Worm (Caenorhabditis elegans) whole organism, young adult: ENCODE measurements around the gene K01D12.15.

ENCODE experiments used
- B0336.3 ChIP-seq: fragments of 200-800 bp; sonication (Bioruptor generic); IDR thresholded peaks from 2 replicates; pipeline ENCODE4 v1.3.6; 2022; ENCODE audit warnings: missing genetic modification characterization, missing compliant biosample characterization
- C17E4.6 ChIP-seq: fragments of 200-800 bp; sonication (Bioruptor generic); IDR thresholded peaks from 2 replicates; pipeline ENCODE4 v1.3.6; 2022; ENCODE audit warnings: missing genetic modification reagents, missing genetic modification characterization, missing compliant biosample characterization
- D2030.7 ChIP-seq: fragments of 200-800 bp; sonication (Bioruptor generic); IDR thresholded peaks from 2 replicates; pipeline ENCODE4 v1.3.6; 2022; ENCODE audit warnings: missing genetic modification reagents, missing genetic modification characterization, missing compliant biosample characterization
- F22D6.2 ChIP-seq: sonication (generic microtip); optimal IDR thresholded peaks from 2 replicates; lab custom pipeline; 2016; ENCODE audit warnings: mild to moderate bottlenecking, missing genetic modification characterization, missing compliant biosample characterization
- F39B2.1 ChIP-seq: fragments of 200-800 bp; sonication (Bioruptor generic); IDR thresholded peaks from 2 replicates; pipeline ENCODE4 v1.3.6; 2022; ENCODE audit warnings: missing genetic modification reagents, missing genetic modification characterization, missing compliant biosample characterization
- F55B11.4 ChIP-seq: sonication (generic microtip); optimal IDR thresholded peaks from 2 replicates; lab custom pipeline; 2016; ENCODE audit warnings: missing compliant biosample characterization, missing genetic modification characterization, borderline replicate concordance; ENCODE audit not compliant: insufficient read depth
- F57A8.1 ChIP-seq: fragments of 200-800 bp; sonication (Bioruptor generic); optimal IDR thresholded peaks from 2 replicates; lab custom pipeline; 2018; ENCODE audit warnings: mild to moderate bottlenecking, missing genetic modification characterization, moderate library complexity, missing compliant biosample characterization
- T07F8.4 ChIP-seq: sonication (generic microtip); optimal IDR thresholded peaks from 2 replicates; lab custom pipeline; 2016; ENCODE audit warnings: mild to moderate bottlenecking, missing genetic modification characterization, moderate library complexity, missing compliant biosample characterization
- Y53G8AR.9 ChIP-seq: fragments of 200-800 bp; sonication (Bioruptor generic); conservative IDR thresholded peaks from 2 replicates; pipeline ENCODE4 v1.3.6; 2022; ENCODE audit warnings: missing genetic modification reagents, missing genetic modification characterization, missing compliant biosample characterization
- Y56A3A.18 ChIP-seq: fragments of 200-800 bp; sonication (Bioruptor generic); IDR thresholded peaks from 2 replicates; pipeline ENCODE4 v1.3.6; 2022; ENCODE audit warnings: missing genetic modification reagents, missing genetic modification characterization, missing compliant biosample characterization
- aptf-2 ChIP-seq: fragments of 200-800 bp; sonication (Bioruptor generic); conservative IDR thresholded peaks from 2 replicates; pipeline ENCODE4 v1.3.6; 2022; ENCODE audit warnings: missing genetic modification reagents, missing genetic modification characterization, missing compliant biosample characterization
- athp-1 ChIP-seq: sonication (generic microtip); optimal IDR thresholded peaks from 2 replicates; lab custom pipeline; 2017; ENCODE audit warnings: mild to moderate bottlenecking, missing genetic modification characterization, missing compliant biosample characterization
- attf-3 ChIP-seq: fragments of 200-800 bp; sonication (Bioruptor generic); conservative IDR thresholded peaks from 2 replicates; pipeline ENCODE4 v1.3.6; 2022; ENCODE audit warnings: missing genetic modification reagents, missing genetic modification characterization, missing compliant biosample characterization
- cebp-1 ChIP-seq, 2 experiments: fragments of 200-800 bp in 1 of 2; sonication (Bioruptor generic) in 1 of 2; sonication (generic microtip) in 1 of 2; IDR thresholded peaks in 1 of 2; optimal IDR thresholded peaks in 1 of 2; 2 replicates each; pipeline versions ENCODE4 v1.3.6 to Lab custom; 2017 to 2022; ENCODE audit warnings: missing compliant biosample characterization in 2 of 2, missing genetic modification characterization in 2 of 2, mild to moderate bottlenecking in 1 of 2, missing genetic modification reagents in 1 of 2, moderate library complexity in 1 of 2
- ceh-91 ChIP-seq: fragments of 200-800 bp; sonication (Bioruptor generic); IDR thresholded peaks from 2 replicates; pipeline ENCODE4 v1.3.6; 2022; ENCODE audit warnings: missing genetic modification reagents, missing genetic modification characterization, missing compliant biosample characterization
- chd-7 ChIP-seq: sonication (generic microtip); optimal IDR thresholded peaks from 2 replicates; lab custom pipeline; 2016; ENCODE audit warnings: mild to moderate bottlenecking, missing genetic modification characterization, moderate library complexity, missing compliant biosample characterization
- dox-1 ChIP-seq: fragments of 200-800 bp; sonication (Bioruptor generic); IDR thresholded peaks from 2 replicates; pipeline ENCODE4 v1.3.6; 2022; ENCODE audit warnings: missing genetic modification reagents, missing genetic modification characterization, missing compliant biosample characterization
- efl-1 ChIP-seq: fragments of 150-350 bp; optimal IDR thresholded peaks from 2 replicates; lab custom pipeline; 2014; ENCODE audit warnings: missing biosample characterization, missing genetic modification reagents, missing genetic modification characterization
- egl-18 ChIP-seq: fragments of 200-800 bp; sonication (Bioruptor generic); IDR thresholded peaks from 2 replicates; pipeline ENCODE4 v1.3.6; 2022; ENCODE audit warnings: missing genetic modification reagents, missing genetic modification characterization, missing compliant biosample characterization
- egl-44 ChIP-seq: fragments of 200-800 bp; sonication (Bioruptor generic); IDR thresholded peaks from 2 replicates; pipeline ENCODE4 v1.3.6; 2022; ENCODE audit warnings: missing genetic modification reagents, missing genetic modification characterization, missing compliant biosample characterization
- egrh-3 ChIP-seq: fragments of 200-800 bp; sonication (Bioruptor generic); IDR thresholded peaks from 2 replicates; pipeline ENCODE4 v1.3.6; 2022; ENCODE audit warnings: missing genetic modification reagents, missing genetic modification characterization, missing compliant biosample characterization
- ekl-4 ChIP-seq: fragments of 200-800 bp; sonication (Bioruptor generic); IDR thresholded peaks from 2 replicates; pipeline ENCODE4 v1.3.6; 2022; ENCODE audit warnings: missing genetic modification reagents, missing genetic modification characterization, missing compliant biosample characterization
- fkh-3 ChIP-seq: sonication (generic microtip); optimal IDR thresholded peaks from 2 replicates; lab custom pipeline; 2016; ENCODE audit warnings: mild to moderate bottlenecking, missing genetic modification characterization, missing compliant biosample characterization
- hsf-1 ChIP-seq: fragments of 200-800 bp; sonication (Bioruptor generic); IDR thresholded peaks from 2 replicates; pipeline ENCODE4 v1.3.6; 2022; ENCODE audit warnings: missing genetic modification reagents, missing genetic modification characterization, missing compliant biosample characterization
- let-526 ChIP-seq: fragments of 200-800 bp; sonication (Bioruptor generic); IDR thresholded peaks from 2 replicates; pipeline ENCODE4 v1.3.6; 2022; ENCODE audit warnings: missing genetic modification reagents, missing genetic modification characterization, missing compliant biosample characterization
- lin-35 ChIP-seq, 3 experiments: fragments of 150-350 bp in 2 of 3; sonication (generic microtip) in 1 of 3; optimal IDR thresholded peaks; 2 replicates each; lab custom pipeline; 2014 to 2018; ENCODE audit warnings: missing biosample characterization in 3 of 3, missing genetic modification characterization in 3 of 3, missing genetic modification reagents in 3 of 3
- lin-54 ChIP-seq: fragments of 200-800 bp; sonication (Bioruptor generic); optimal IDR thresholded peaks from 2 replicates; lab custom pipeline; 2018; ENCODE audit warnings: mild to moderate bottlenecking, missing genetic modification characterization, missing compliant biosample characterization
- lsl-1 ChIP-seq: fragments of 200-800 bp; sonication (Bioruptor generic); optimal IDR thresholded peaks from 2 replicates; lab custom pipeline; 2018; ENCODE audit warnings: mild to moderate bottlenecking, missing genetic modification characterization, moderate library complexity, missing compliant biosample characterization
- lsy-27 ChIP-seq: sonication (generic microtip); optimal IDR thresholded peaks from 2 replicates; lab custom pipeline; 2017; ENCODE audit warnings: missing genetic modification characterization, mild to moderate bottlenecking, missing compliant biosample characterization, antibody characterized with exemption, missing genotype, borderline replicate concordance; ENCODE audit not compliant: insufficient read depth
- madf-6 ChIP-seq: fragments of 200-800 bp; sonication (Bioruptor generic); IDR thresholded peaks from 2 replicates; pipeline ENCODE4 v1.3.6; 2022; ENCODE audit warnings: missing genetic modification reagents, missing genetic modification characterization, missing compliant biosample characterization
- madf-8 ChIP-seq: fragments of 200-800 bp; sonication (Bioruptor generic); conservative IDR thresholded peaks from 2 replicates; pipeline ENCODE4 v1.3.6; 2022; ENCODE audit warnings: missing genetic modification reagents, missing genetic modification characterization, missing compliant biosample characterization
- mes-4 ChIP-seq: sonication (generic microtip); optimal IDR thresholded peaks from 2 replicates; lab custom pipeline; 2016; ENCODE audit warnings: missing genotype, missing genetic modification characterization, missing compliant biosample characterization
- nhr-27 ChIP-seq: fragments of 200-800 bp; sonication (Bioruptor generic); optimal IDR thresholded peaks from 2 replicates; lab custom pipeline; 2018; ENCODE audit warnings: mild to moderate bottlenecking, missing genetic modification characterization, moderate library complexity, missing compliant biosample characterization
- pbrm-1 ChIP-seq: fragments of 200-800 bp; sonication (Bioruptor generic); IDR thresholded peaks from 2 replicates; pipeline ENCODE4 v1.3.6; 2022; ENCODE audit warnings: missing genetic modification reagents, missing genetic modification characterization, missing compliant biosample characterization
- rec-8 ChIP-seq, 2 experiments: sonication (generic microtip); optimal IDR thresholded peaks; 2 replicates each; lab custom pipeline; 2016; ENCODE audit warnings: mild to moderate bottlenecking in 2 of 2, missing genetic modification characterization in 2 of 2, missing genetic modification reagents in 2 of 2, missing genotype in 2 of 2, missing biosample characterization in 1 of 2, missing compliant biosample characterization in 1 of 2, moderate library complexity in 1 of 2
- snpc-4 ChIP-seq, 5 experiments: fragments of 150-350 bp in 1 of 5; sonication (generic microtip) in 4 of 5; optimal IDR thresholded peaks; 2 replicates each; lab custom pipeline; 2014 to 2018; ENCODE audit warnings: missing genetic modification characterization in 5 of 5, missing biosample characterization in 3 of 5, antibody characterized with exemption in 2 of 5, mild to moderate bottlenecking in 2 of 5, missing compliant biosample characterization in 2 of 5, missing genotype in 2 of 5, moderate library complexity in 2 of 5, missing genetic modification reagents in 1 of 5
- unc-62 ChIP-seq: fragments of 150-350 bp; optimal IDR thresholded peaks from 2 replicates; lab custom pipeline; 2014; ENCODE audit warnings: missing biosample characterization, missing genetic modification reagents, missing genetic modification characterization
- xnd-1 ChIP-seq: sonication (generic microtip); optimal IDR thresholded peaks from 2 replicates; lab custom pipeline; 2016; ENCODE audit warnings: missing genotype, missing genetic modification reagents, missing genetic modification characterization, missing compliant biosample characterization
- ztf-18 ChIP-seq: sonication (generic microtip); optimal IDR thresholded peaks from 2 replicates; lab custom pipeline; 2016; ENCODE audit warnings: missing genotype, mild to moderate bottlenecking, missing genetic modification characterization, missing compliant biosample characterization
- ztf-25 ChIP-seq: fragments of 200-800 bp; sonication (Bioruptor generic); IDR thresholded peaks from 2 replicates; pipeline ENCODE4 v1.3.6; 2022; ENCODE audit warnings: missing genetic modification reagents, missing genetic modification characterization, missing compliant biosample characterization
- ztf-26 ChIP-seq: sonication (generic microtip); optimal IDR thresholded peaks from 2 replicates; lab custom pipeline; 2017; ENCODE audit warnings: missing genetic modification characterization, missing compliant biosample characterization
- ztf-3 ChIP-seq: fragments of 200-800 bp; sonication (Bioruptor generic); optimal IDR thresholded peaks from 2 replicates; lab custom pipeline; 2018; ENCODE audit warnings: mild to moderate bottlenecking, missing genetic modification characterization, missing compliant biosample characterization
- ztf-6 ChIP-seq: fragments of 200-800 bp; sonication (Bioruptor generic); IDR thresholded peaks from 2 replicates; pipeline ENCODE4 v1.3.6; 2022; ENCODE audit warnings: missing genetic modification reagents, missing genetic modification characterization, missing compliant biosample characterization

The K01D12.15 gene

DNA sequence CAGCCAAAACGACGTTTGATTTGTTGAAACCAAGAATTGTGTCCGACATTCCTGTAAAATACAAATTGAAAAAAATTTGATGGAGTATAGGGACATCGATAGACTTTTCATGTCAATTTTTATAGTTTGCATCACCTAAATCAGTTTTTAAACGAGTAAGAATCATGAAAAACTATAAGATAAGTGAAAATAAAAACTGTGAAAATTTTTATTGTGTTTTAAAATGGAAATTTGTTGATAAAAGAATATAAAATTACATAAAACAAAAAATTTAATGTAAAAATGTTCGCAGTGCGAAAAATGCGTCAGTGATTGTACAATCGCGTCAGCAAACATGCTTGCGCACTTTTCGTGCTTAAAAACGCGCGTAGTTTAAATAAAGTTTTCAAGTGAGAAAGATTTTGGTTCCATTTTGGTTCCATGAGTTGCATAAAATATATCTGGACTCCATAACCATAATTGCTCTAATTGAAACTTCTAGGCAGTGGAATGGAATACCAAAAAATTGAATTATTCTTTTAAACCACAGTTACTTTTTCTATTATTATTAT lies 42.8 kb upstream of the K01D12.15 start, which contains the start of gene tomm-20 (continued):
- TF ChIP-seq Y56A3A.18 (GFP tag; lab: Robert Waterston, UW) (peak; percentile 84), F57A8.1 (GFP tag; lab: Kevin White, UChicago) (no peak), hsf-1 (GFP tag; lab: Robert Waterston, UW) (peak; percentile 62), fkh-3 (tag; lab: Kevin White, UChicago) (no peak), athp-1 (tag; lab: Kevin White, UChicago) (peak; percentile 23), C17E4.6 (0 out of 2 replicates have a peak, but pooled peaks have one; percentile 43), unc-62 (GFP tag; lab: Kevin White, UChicago) (no peak), D2030.7 (GFP tag; lab: Robert Waterston, UW) (peak; percentile 62), lin-35 (GFP tag; optimal IDR thresholded peaks at IDR 0.05; lab: Kevin White, UChicago) (peak; percentile 86 to 98 (median 92)), ceh-91 (GFP tag; lab: Robert Waterston, UW) (peak; percentile 10; the same call in 1 of the 2 replicates), nhr-27 (no peak), B0336.3 (peak; percentile 78), attf-3 (GFP tag; lab: Robert Waterston, UW) (peak; percentile 87), snpc-4 (GFP tag; optimal IDR thresholded peaks at IDR 0.05; lab: Kevin White, UChicago) (peak; percentile 47), snpc-4 (tag; optimal IDR thresholded peaks at IDR 0.05; lab: Kevin White, UChicago) (peak; percentile 77 to 85 (median 78)), rec-8 (tag; optimal IDR thresholded peaks at IDR 0.05; lab: Kevin White, UChicago) (no peak), ekl-4 (GFP tag; lab: Robert Waterston, UW) (peak; percentile 94), aptf-2 (GFP tag; lab: Robert Waterston, UW) (no peak), Y53G8AR.9 (GFP tag; lab: Robert Waterston, UW) (peak; percentile 94), ztf-26 (tag; lab: Kevin White, UChicago) (peak; percentile 79), ztf-18 (peak; percentile 99), efl-1 (GFP tag; lab: Kevin White, UChicago) (peak; percentile 91), lsl-1 (GFP tag; lab: Kevin White, UChicago) (peak; percentile 75), mes-4 (no peak), egl-44 (GFP tag; lab: Robert Waterston, UW) (no peak)

DNA sequence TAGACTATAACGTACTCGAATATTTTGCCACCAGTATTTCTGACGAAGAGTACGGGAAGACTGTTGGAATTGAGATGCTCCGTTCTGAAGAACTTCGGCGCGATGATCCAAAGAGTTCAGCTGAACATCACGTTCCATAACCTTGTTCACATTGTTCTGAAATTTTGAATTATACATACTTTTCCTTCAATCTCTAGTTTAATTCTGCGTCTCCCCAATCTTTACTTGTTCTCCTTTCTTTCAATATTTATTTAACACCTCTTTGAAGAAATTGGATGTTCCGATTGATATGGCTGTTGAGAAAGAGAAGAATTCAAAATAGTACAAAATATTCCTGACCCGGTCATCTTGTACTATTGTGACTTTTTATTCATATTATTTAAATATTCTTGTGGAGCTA lies 41.4 kb upstream of the K01D12.15 start, which contains the start of gene F23H12.3:
Gene F23H12.3 (plus strand): TSS at position 301 of the 400 bp plus-strand sequence.
- no peak for TF ChIP-seq F39B2.1
- TF ChIP-seq madf-8 = no peak
- TF ChIP-seq dox-1 (GFP tag; lab: Robert Waterston, UW) = no peak
- no peak for TF ChIP-seq egrh-3
- TF ChIP-seq F22D6.2 (tag; lab: Kevin White, UChicago) = no peak
- TF ChIP-seq lsl-1 (GFP tag; lab: Kevin White, UChicago) = no peak
- no peak for TF ChIP-seq ztf-3 (GFP tag; lab: Kevin White, UChicago)
- no peak for TF ChIP-seq lsy-27 (tag; lab: Kevin White, UChicago)
- no peak for TF ChIP-seq egl-18 (GFP tag; lab: Robert Waterston, UW)
- no peak for TF ChIP-seq lin-54 (GFP tag; lab: Kevin White, UChicago)

DNA sequence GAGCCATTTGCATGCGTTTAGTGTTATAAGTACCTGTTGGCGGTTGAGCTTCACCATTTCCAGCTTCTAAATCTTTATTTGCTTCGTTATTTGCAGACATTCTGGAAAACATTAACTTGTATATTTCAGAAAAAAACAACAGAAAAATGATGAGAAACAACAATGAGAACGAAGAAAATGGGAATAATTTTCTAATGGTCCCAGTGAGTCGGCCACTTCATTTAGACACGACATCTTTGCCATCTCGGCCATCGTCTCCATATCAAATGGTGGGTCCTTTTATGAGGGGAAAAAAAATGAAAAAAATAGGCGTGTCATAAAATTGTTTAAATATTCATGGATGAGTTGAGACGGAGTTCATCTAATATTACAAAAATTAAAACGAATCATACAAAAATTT lies 40.4 kb upstream of the K01D12.15 start, which contains the start of gene snb-2:
Gene snb-2 (minus strand): TSS at position 101 of the 400 bp plus-strand sequence.
- TF ChIP-seq let-526 (no peak), T07F8.4 (no peak), egl-18 (GFP tag; lab: Robert Waterston, UW) (no peak), madf-6 (GFP tag; lab: Robert Waterston, UW) (no peak), cebp-1 (GFP tag; IDR thresholded peaks at IDR 0.05; lab: Robert Waterston, UW) (no peak), cebp-1 (tag; optimal IDR thresholded peaks at IDR 0.05; lab: Kevin White, UChicago) (no peak), F39B2.1 (no peak), F22D6.2 (tag; lab: Kevin White, UChicago) (no peak), hsf-1 (GFP tag; lab: Robert Waterston, UW) (no peak), pbrm-1 (GFP tag; lab: Robert Waterston, UW) (no peak), ceh-91 (GFP tag; lab: Robert Waterston, UW) (no peak), chd-7 (tag; lab: Kevin White, UChicago) (no peak), xnd-1 (tag; lab: Kevin White, UChicago) (no peak), rec-8 (tag; optimal IDR thresholded peaks at IDR 0.05; lab: Kevin White, UChicago) (no peak), F55B11.4 (no peak), ztf-25 (GFP tag; lab: Robert Waterston, UW) (no peak), ztf-6 (GFP tag; lab: Robert Waterston, UW) (no peak)
